Worm (Caenorhabditis elegans) whole organism, late embryonic: ENCODE data around the gene F19G12.1.
"Not testable (repeated sequence)": the region's sequence is repeated elsewhere in the genome, so short reads cannot be mapped to it uniquely, and the experiment has no call there.

ENCODE experiments used
- C38D4.7 ChIP-seq: fragments of 200-800 bp; sonication (Bioruptor generic); optimal IDR thresholded peaks from 2 replicates; lab custom pipeline; 2018; ENCODE audit warnings: mild to moderate bottlenecking, missing genetic modification characterization, moderate library complexity, missing compliant biosample characterization
- F13H6.1 ChIP-seq: sonication (generic microtip); optimal IDR thresholded peaks from 2 replicates; lab custom pipeline; 2016; ENCODE audit warnings: missing genetic modification characterization, missing compliant biosample characterization
- ceh-19 ChIP-seq: fragments of 200-800 bp; sonication (Bioruptor generic); optimal IDR thresholded peaks from 2 replicates; lab custom pipeline; 2018; ENCODE audit warnings: mild to moderate bottlenecking, missing genetic modification characterization, missing compliant biosample characterization
- ceh-2 ChIP-seq: sonication (generic microtip); optimal IDR thresholded peaks from 2 replicates; lab custom pipeline; 2016; ENCODE audit warnings: missing genotype, missing genetic modification characterization, missing compliant biosample characterization
- ceh-22 ChIP-seq: sonication (generic microtip); optimal IDR thresholded peaks from 2 replicates; lab custom pipeline; 2017; ENCODE audit warnings: missing biosample characterization, missing genetic modification characterization
- ceh-24 ChIP-seq: sonication (generic microtip); optimal IDR thresholded peaks from 2 replicates; lab custom pipeline; 2016; ENCODE audit warnings: mild to moderate bottlenecking, missing genetic modification characterization, missing compliant biosample characterization
- ceh-31 ChIP-seq: sonication (generic microtip); optimal IDR thresholded peaks from 2 replicates; lab custom pipeline; 2016; ENCODE audit warnings: missing genetic modification characterization, missing compliant biosample characterization
- ceh-34 ChIP-seq: sonication (generic microtip); optimal IDR thresholded peaks from 2 replicates; lab custom pipeline; 2016; ENCODE audit warnings: mild to moderate bottlenecking, missing genetic modification characterization, missing compliant biosample characterization
- ceh-6 ChIP-seq: fragments of 200-800 bp; sonication (Bioruptor generic); optimal IDR thresholded peaks from 2 replicates; lab custom pipeline; 2018; ENCODE audit warnings: mild to moderate bottlenecking, missing genetic modification characterization, missing compliant biosample characterization
- ceh-9 ChIP-seq: sonication (generic microtip); optimal IDR thresholded peaks from 2 replicates; lab custom pipeline; 2016; ENCODE audit warnings: mild to moderate bottlenecking, missing genetic modification characterization, inconsistent platforms, missing compliant biosample characterization
- dmd-4 ChIP-seq: sonication (generic microtip); optimal IDR thresholded peaks from 2 replicates; lab custom pipeline; 2016; ENCODE audit warnings: borderline replicate concordance, missing genetic modification characterization, missing compliant biosample characterization
- elt-2 ChIP-seq: sonication (generic microtip); optimal IDR thresholded peaks from 2 replicates; lab custom pipeline; 2016; ENCODE audit warnings: missing genetic modification reagents, missing genetic modification characterization, missing compliant biosample characterization
- eyg-1 ChIP-seq: sonication (generic microtip); optimal IDR thresholded peaks from 2 replicates; lab custom pipeline; 2016; ENCODE audit warnings: missing genotype, missing genetic modification characterization, missing compliant biosample characterization
- fax-1 ChIP-seq: sonication (generic microtip); optimal IDR thresholded peaks from 2 replicates; lab custom pipeline; 2016; ENCODE audit warnings: missing genotype, missing genetic modification characterization, missing compliant biosample characterization
- fkh-6 ChIP-seq: sonication (generic microtip); optimal IDR thresholded peaks from 2 replicates; lab custom pipeline; 2016; ENCODE audit warnings: missing genetic modification characterization, missing compliant biosample characterization
- gmeb-2 ChIP-seq: sonication (generic microtip); optimal IDR thresholded peaks from 2 replicates; lab custom pipeline; 2016; ENCODE audit warnings: missing genetic modification characterization, inconsistent platforms, missing compliant biosample characterization
- hlh-15 ChIP-seq: sonication (generic microtip); optimal IDR thresholded peaks from 2 replicates; lab custom pipeline; 2016; ENCODE audit warnings: missing genetic modification characterization, missing compliant biosample characterization
- hlh-30 ChIP-seq: sonication (generic microtip); optimal IDR thresholded peaks from 2 replicates; lab custom pipeline; 2017; ENCODE audit warnings: antibody characterized with exemption, missing genetic modification characterization, missing compliant biosample characterization; ENCODE audit not compliant: insufficient read depth
- hlh-8 ChIP-seq: sonication (generic microtip); optimal IDR thresholded peaks from 2 replicates; lab custom pipeline; 2016; ENCODE audit warnings: missing genotype, missing genetic modification characterization, missing compliant biosample characterization
- lin-11 ChIP-seq: fragments of 200-800 bp; sonication (Bioruptor generic); optimal IDR thresholded peaks from 2 replicates; lab custom pipeline; 2018; ENCODE audit warnings: mild to moderate bottlenecking, missing genetic modification characterization, missing compliant biosample characterization
- madf-2 ChIP-seq: sonication (generic microtip); optimal IDR thresholded peaks from 2 replicates; lab custom pipeline; 2017; ENCODE audit warnings: missing genetic modification characterization, missing compliant biosample characterization
- nfya-1 ChIP-seq: sonication (generic microtip); optimal IDR thresholded peaks from 2 replicates; lab custom pipeline; 2017; ENCODE audit warnings: missing genetic modification characterization, mild to moderate bottlenecking, missing compliant biosample characterization, antibody characterized with exemption, moderate library complexity
- nhr-11 ChIP-seq: fragments of 150-350 bp; optimal IDR thresholded peaks from 2 replicates; lab custom pipeline; 2014; ENCODE audit warnings: missing biosample characterization, missing genetic modification characterization
- nhr-232 ChIP-seq: sonication (generic microtip); optimal IDR thresholded peaks from 2 replicates; lab custom pipeline; 2016; ENCODE audit warnings: missing genetic modification characterization, missing compliant biosample characterization
- pat-9 ChIP-seq: fragments of 200-800 bp; sonication (Bioruptor generic); optimal IDR thresholded peaks from 2 replicates; lab custom pipeline; 2018; ENCODE audit warnings: mild to moderate bottlenecking, missing genetic modification characterization, moderate library complexity, missing compliant biosample characterization
- pha-4 ChIP-seq: fragments of 150-350 bp; optimal IDR thresholded peaks from 2 replicates; lab custom pipeline; 2018; ENCODE audit warnings: missing biosample characterization, missing genetic modification reagents, missing genetic modification characterization
- pqm-1 ChIP-seq: sonication (generic microtip); optimal IDR thresholded peaks from 2 replicates; lab custom pipeline; 2016; ENCODE audit warnings: missing genetic modification characterization, missing compliant biosample characterization
- sdc-2 ChIP-seq: sonication (generic microtip); optimal IDR thresholded peaks from 2 replicates; lab custom pipeline; 2016; ENCODE audit warnings: missing genotype, missing genetic modification characterization, missing compliant biosample characterization
- tbx-7 ChIP-seq: sonication (generic microtip); optimal IDR thresholded peaks from 2 replicates; lab custom pipeline; 2016; ENCODE audit warnings: missing genotype, missing genetic modification characterization, missing compliant biosample characterization
- unc-42 ChIP-seq: sonication (generic microtip); optimal IDR thresholded peaks from 2 replicates; lab custom pipeline; 2016; ENCODE audit warnings: missing genotype, missing genetic modification characterization, missing compliant biosample characterization
- ztf-16 ChIP-seq: sonication (generic microtip); optimal IDR thresholded peaks from 2 replicates; lab custom pipeline; 2017; ENCODE audit warnings: missing genetic modification characterization, missing compliant biosample characterization

F19G12.1 gene

ce11 chrX:1430707-1431106 is at the start of gene F19G12.1:
Gene F19G12.1 (plus strand): TSS chrX:1431007.
- TF ChIP-seq nhr-11; pha-4 (tag; lab: Kevin White, UChicago); ceh-6 (GFP tag; lab: Kevin White, UChicago): not testable (repeated sequence)
- TF ChIP-seq, all 69 proteins: peak for 0; not testable (repeated sequence) for 69

- TF ChIP-seq dmd-4 (tag; lab: Kevin White, UChicago) = no peak
- TF ChIP-seq ceh-34 = no peak
- no peak for TF ChIP-seq madf-2 (tag; lab: Kevin White, UChicago)
- TF ChIP-seq C38D4.7 (GFP tag; lab: Kevin White, UChicago) = no peak
- no peak for TF ChIP-seq fkh-6 (tag; lab: Kevin White, UChicago)
- no peak for TF ChIP-seq ceh-24 (tag; lab: Kevin White, UChicago)
- TF ChIP-seq hlh-15 (tag; lab: Kevin White, UChicago) = no peak
- no peak for TF ChIP-seq hlh-8 (tag; lab: Kevin White, UChicago)
- TF ChIP-seq, all 69 proteins: peak for 0
Measured at ce11 chrX:1381565-1381964, 49.2 kb upstream of the F19G12.1 start, which contains the start of gene F56C3.10. Gene F56C3.10 (minus strand): TSS chrX:1381665.

- TF ChIP-seq dmd-4 (tag; lab: Kevin White, UChicago) (no peak), ceh-2 (no peak), sdc-2 (tag; lab: Kevin White, UChicago) (peak; percentile 64)
Measured at ce11 chrX:1383546-1383945, 47.3 kb upstream of the F19G12.1 start.

ce11 chrX:1384538-1384937 is 46.3 kb upstream of the F19G12.1 start, which contains the start of gene F56C3.8:
Gene F56C3.8 (minus strand): TSS chrX:1384638.
- no peak for TF ChIP-seq F13H6.1 (tag; lab: Kevin White, UChicago)
- no peak for TF ChIP-seq lin-11 (tag; lab: Kevin White, UChicago)
- no peak for TF ChIP-seq ceh-6 (GFP tag; lab: Kevin White, UChicago)
- TF ChIP-seq elt-2 (tag; lab: Kevin White, UChicago) = no peak
- no peak for TF ChIP-seq tbx-7 (tag; lab: Kevin White, UChicago)
- TF ChIP-seq gmeb-2 (tag; lab: Kevin White, UChicago) = no peak
- TF ChIP-seq ztf-16 (tag; lab: Kevin White, UChicago) = no peak
- no peak for TF ChIP-seq hlh-30 (tag; lab: Kevin White, UChicago)
- TF ChIP-seq ceh-22 = no peak
- no peak for TF ChIP-seq pat-9 (tag; lab: Kevin White, UChicago)

- TF ChIP-seq pha-4 (tag; lab: Kevin White, UChicago) (no peak), fkh-6 (tag; lab: Kevin White, UChicago) (no peak), sdc-2 (tag; lab: Kevin White, UChicago) (peak; percentile 93), ceh-34 (no peak)
Measured at ce11 chrX:1386893-1387367, 43.9 kb upstream of the F19G12.1 start, which contains the start of gene F56C3.1. Gene F56C3.1 (plus strand): TSS chrX:1387317.

- TF ChIP-seq fax-1 (no peak), eyg-1 (tag; lab: Kevin White, UChicago) (no peak), nhr-232 (no peak), pqm-1 (tag; lab: Kevin White, UChicago) (no peak), ceh-9 (tag; lab: Kevin White, UChicago) (no peak), hlh-30 (tag; lab: Kevin White, UChicago) (peak; percentile 73), ceh-31 (tag; lab: Kevin White, UChicago) (peak; percentile 44), ceh-2 (no peak), nfya-1 (tag; lab: Kevin White, UChicago) (peak; percentile 19), ceh-19 (GFP tag; lab: Kevin White, UChicago) (no peak), unc-42 (tag; lab: Kevin White, UChicago) (peak; percentile 50), sdc-2 (tag; lab: Kevin White, UChicago) (peak; percentile 98)
- TF ChIP-seq, all 69 proteins: peak for 5
Measured at ce11 chrX:1389382-1389983, 41.3 kb upstream of the F19G12.1 start.
